Worm (Caenorhabditis elegans) whole organism, L2 larva: ENCODE data around the gene F31F4.1.

ENCODE experiments used
- C34F6.9 ChIP-seq: fragments of 150-350 bp; optimal IDR thresholded peaks from 2 replicates; lab custom pipeline; 2014; ENCODE audit warnings: missing biosample characterization, missing genetic modification characterization
- R02D3.7 ChIP-seq: fragments of 150-350 bp; optimal IDR thresholded peaks from 2 replicates; lab custom pipeline; 2014; ENCODE audit warnings: missing biosample characterization, missing genetic modification characterization
- Y55F3AM.14 ChIP-seq: fragments of 200-800 bp; sonication (Bioruptor generic); optimal IDR thresholded peaks from 2 replicates; lab custom pipeline; 2018; ENCODE audit warnings: mild to moderate bottlenecking, missing genetic modification characterization, missing compliant biosample characterization
- ama-1 ChIP-seq: fragments of 150-350 bp; optimal IDR thresholded peaks from 2 replicates; lab custom pipeline; 2018; ENCODE audit warnings: inconsistent platforms
- blmp-1 ChIP-seq: sonication (generic microtip); optimal IDR thresholded peaks from 2 replicates; lab custom pipeline; 2017; ENCODE audit warnings: missing genetic modification characterization, mild to moderate bottlenecking, missing compliant biosample characterization, antibody characterized with exemption, moderate library complexity; ENCODE audit not compliant: insufficient read depth
- dmd-4 ChIP-seq: sonication (generic microtip); optimal IDR thresholded peaks from 2 replicates; lab custom pipeline; 2017; ENCODE audit warnings: missing biosample characterization, missing genetic modification characterization
- egl-27 ChIP-seq: sonication (generic microtip); optimal IDR thresholded peaks from 3 replicates; lab custom pipeline; 2017; ENCODE audit warnings: missing biosample characterization, missing genetic modification reagents, missing genetic modification characterization
- elt-1 ChIP-seq: fragments of 150-350 bp; optimal IDR thresholded peaks from 2 replicates; lab custom pipeline; 2014; ENCODE audit warnings: missing biosample characterization, missing genetic modification characterization
- elt-3 ChIP-seq: sonication (generic microtip); optimal IDR thresholded peaks from 2 replicates; lab custom pipeline; 2017; ENCODE audit warnings: missing biosample characterization, missing genetic modification characterization
- fos-1 ChIP-seq: fragments of 150-350 bp; optimal IDR thresholded peaks from 2 replicates; lab custom pipeline; 2014; ENCODE audit warnings: missing biosample characterization, missing genetic modification characterization
- lsy-2 ChIP-seq, 2 experiments: fragments of 150-350 bp in 1 of 2; sonication (generic microtip) in 1 of 2; optimal IDR thresholded peaks; 2 replicates each; lab custom pipeline; 2014 to 2017; ENCODE audit warnings: missing biosample characterization in 2 of 2, missing genetic modification characterization in 2 of 2
- mbf-1 ChIP-seq: sonication (generic microtip); optimal IDR thresholded peaks from 2 replicates; lab custom pipeline; 2017; ENCODE audit warnings: missing biosample characterization, missing genetic modification characterization
- nhr-10 ChIP-seq: sonication (generic microtip); optimal IDR thresholded peaks from 2 replicates; lab custom pipeline; 2017; ENCODE audit warnings: missing biosample characterization, missing genetic modification characterization
- nhr-11 ChIP-seq: fragments of 150-350 bp; optimal IDR thresholded peaks from 2 replicates; lab custom pipeline; 2014; ENCODE audit warnings: missing biosample characterization, missing genetic modification characterization
- nhr-23 ChIP-seq: fragments of 150-350 bp; optimal IDR thresholded peaks from 2 replicates; lab custom pipeline; 2014; ENCODE audit warnings: missing biosample characterization, missing genetic modification reagents, missing genetic modification characterization
- nhr-237 ChIP-seq: fragments of 150-350 bp; optimal IDR thresholded peaks from 2 replicates; lab custom pipeline; 2014; ENCODE audit warnings: missing biosample characterization, missing genetic modification characterization
- nhr-6 ChIP-seq: fragments of 150-350 bp; optimal IDR thresholded peaks from 2 replicates; lab custom pipeline; 2014; ENCODE audit warnings: missing biosample characterization, missing genetic modification characterization
- sem-4 ChIP-seq: fragments of 150-350 bp; optimal IDR thresholded peaks from 2 replicates; lab custom pipeline; 2014; ENCODE audit warnings: missing biosample characterization, missing genetic modification reagents, missing genetic modification characterization
- skn-1 ChIP-seq: sonication (generic microtip); optimal IDR thresholded peaks from 2 replicates; lab custom pipeline; 2017; ENCODE audit warnings: missing biosample characterization, missing genetic modification characterization
- sma-3 ChIP-seq: sonication (generic microtip); optimal IDR thresholded peaks from 2 replicates; lab custom pipeline; 2016; ENCODE audit warnings: missing genetic modification reagents, missing genetic modification characterization, missing compliant biosample characterization
- sma-9 ChIP-seq, 2 experiments: fragments of 150-350 bp in 1 of 2; sonication (generic microtip) in 1 of 2; optimal IDR thresholded peaks; 2 replicates each; lab custom pipeline; 2014 to 2016; ENCODE audit warnings: missing genetic modification characterization in 2 of 2, mild to moderate bottlenecking in 1 of 2, missing biosample characterization in 1 of 2, missing compliant biosample characterization in 1 of 2, missing genetic modification reagents in 1 of 2, moderate library complexity in 1 of 2
- snpc-4 ChIP-seq: fragments of 150-350 bp; optimal IDR thresholded peaks from 2 replicates; lab custom pipeline; 2014; ENCODE audit warnings: missing biosample characterization, missing genetic modification characterization
- unc-39 ChIP-seq: fragments of 150-350 bp; optimal IDR thresholded peaks from 2 replicates; lab custom pipeline; 2014; ENCODE audit warnings: missing biosample characterization, missing genetic modification characterization
- unc-55 ChIP-seq: fragments of 150-350 bp; sonication (generic microtip); optimal IDR thresholded peaks from 3 replicates; lab custom pipeline; 2014; ENCODE audit warnings: missing biosample characterization, missing genetic modification reagents, missing genetic modification characterization
- unc-62 ChIP-seq: fragments of 150-350 bp; optimal IDR thresholded peaks from 2 replicates; lab custom pipeline; 2014; ENCODE audit warnings: missing biosample characterization, missing genetic modification reagents, missing genetic modification characterization
- ztf-11 ChIP-seq: sonication (generic microtip); optimal IDR thresholded peaks from 2 replicates; lab custom pipeline; 2017; ENCODE audit warnings: missing biosample characterization, missing genetic modification characterization
- ztf-4 ChIP-seq: fragments of 150-350 bp; optimal IDR thresholded peaks from 2 replicates; lab custom pipeline; 2014; ENCODE audit warnings: missing biosample characterization, missing genetic modification characterization

Gene F31F4.1

DNA sequence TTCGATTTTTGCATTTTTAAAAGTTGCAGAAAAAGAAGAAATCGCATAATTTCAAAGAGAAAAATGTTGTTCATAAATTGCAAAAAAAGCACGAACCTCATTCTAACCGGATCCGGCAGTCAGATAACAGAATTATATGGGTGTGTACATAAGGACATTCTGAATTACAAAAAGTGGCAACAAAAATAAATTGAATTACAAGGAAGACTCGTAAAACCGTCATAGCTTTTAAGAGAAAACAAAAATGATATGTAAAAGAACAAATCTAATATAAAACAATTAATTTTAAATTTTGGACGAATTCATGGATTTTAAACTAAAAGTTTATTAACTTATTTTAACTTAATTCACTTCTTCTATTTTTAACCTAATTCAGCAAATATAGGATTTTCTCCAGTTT is 23.6 kb upstream of the F31F4.1 start, which contains the start of gene F31F4.17:
F31F4.17 (minus strand) TSS at position 101 of the 400 bp plus-strand sequence.
- no peak for TF ChIP-seq mbf-1
- TF ChIP-seq nhr-6 (tag; lab: Kevin White, UChicago), result no peak
- no peak for TF ChIP-seq lsy-2 (tag; optimal IDR thresholded peaks at IDR 0.05; lab: Kevin White, UChicago)
- TF ChIP-seq nhr-11, result no peak
- no peak for TF ChIP-seq sma-3 (GFP tag; lab: Kevin White, UChicago)
- TF ChIP-seq ztf-11 (tag; lab: Kevin White, UChicago), result no peak
- TF ChIP-seq nhr-10 (tag; lab: Kevin White, UChicago), result no peak
- TF ChIP-seq nhr-237 (tag; lab: Kevin White, UChicago), result no peak
- TF ChIP-seq elt-3, result no peak
- TF ChIP-seq sma-9 (GFP tag; optimal IDR thresholded peaks at IDR 0.05; lab: Kevin White, UChicago), result no peak
- TF ChIP-seq sma-9 (tag; optimal IDR thresholded peaks at IDR 0.05; lab: Kevin White, UChicago), result no peak
- TF ChIP-seq C34F6.9 (tag; lab: Kevin White, UChicago), result no peak
- TF ChIP-seq unc-55 (GFP tag; lab: Kevin White, UChicago), result no peak
- TF ChIP-seq sem-4 (tag; lab: Kevin White, UChicago), result no peak
- TF ChIP-seq Y55F3AM.14 (GFP tag; lab: Kevin White, UChicago), result no peak

DNA sequence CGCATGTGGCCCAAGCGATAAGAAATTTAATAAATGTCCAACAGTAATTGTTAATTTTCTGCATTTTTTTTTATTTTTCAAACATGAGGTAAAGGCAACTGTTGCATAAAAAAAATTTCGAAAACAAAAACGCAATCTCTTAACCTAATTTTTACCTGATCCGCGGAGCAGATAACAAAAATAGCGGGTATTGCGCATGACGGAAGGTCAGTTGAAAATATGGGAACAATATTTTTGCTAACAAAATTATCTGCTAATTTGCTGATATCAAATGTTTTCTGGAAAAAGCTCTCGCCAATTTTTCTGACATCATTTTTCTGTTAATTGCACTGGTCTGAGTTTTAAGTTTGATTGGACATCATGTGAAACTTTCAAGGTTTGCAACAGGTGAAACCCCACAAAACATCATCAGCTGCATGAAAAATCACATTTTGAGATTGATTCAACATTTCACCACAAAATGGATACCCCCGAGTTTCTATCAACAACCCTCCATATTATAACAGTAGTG is 19.5 kb upstream of the F31F4.1 start, which contains the start of the genes F31F4.11 and srh-266:
F31F4.11 (minus strand) TSS at position 101 of the 511 bp plus-strand sequence.
srh-266 (plus strand) TSS at position 461 of the 511 bp plus-strand sequence.
- TF ChIP-seq R02D3.7 (tag; lab: Kevin White, UChicago) (no peak), elt-1 (tag; lab: Kevin White, UChicago) (no peak), nhr-10 (tag; lab: Kevin White, UChicago) (no peak), Y55F3AM.14 (GFP tag; lab: Kevin White, UChicago) (no peak), elt-3 (no peak), nhr-237 (tag; lab: Kevin White, UChicago) (no peak)
- TF ChIP-seq, all 48 proteins: peak for 0

DNA sequence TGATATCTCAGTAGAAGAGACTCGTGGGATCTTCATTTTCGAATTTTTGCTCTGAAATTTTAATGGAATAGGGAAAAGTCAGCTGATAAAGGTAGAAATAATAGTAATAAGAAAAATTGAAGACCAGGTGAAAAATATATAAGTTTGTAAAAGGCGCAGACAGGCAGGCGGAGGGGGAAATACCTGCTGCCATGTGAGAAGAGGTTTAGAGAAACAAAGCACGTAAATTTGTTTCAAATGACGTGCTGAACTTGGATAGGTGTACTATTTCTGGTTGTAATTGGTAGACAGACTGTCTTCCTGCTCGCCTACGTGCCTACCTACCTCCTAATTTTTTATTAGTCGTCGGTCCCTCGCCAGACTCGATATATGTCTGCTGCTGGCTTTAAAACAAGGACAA is 16.4 kb upstream of the F31F4.1 start, which contains the start of gene nhr-180:
nhr-180 (minus strand) TSS at position 52 of the 400 bp plus-strand sequence.
- peak; percentile 76 for TF ChIP-seq sma-9 (GFP tag; optimal IDR thresholded peaks at IDR 0.05; lab: Kevin White, UChicago)
- no peak for TF ChIP-seq sma-9 (tag; optimal IDR thresholded peaks at IDR 0.05; lab: Kevin White, UChicago)
- TF ChIP-seq skn-1 (tag; lab: Kevin White, UChicago), result no peak

DNA sequence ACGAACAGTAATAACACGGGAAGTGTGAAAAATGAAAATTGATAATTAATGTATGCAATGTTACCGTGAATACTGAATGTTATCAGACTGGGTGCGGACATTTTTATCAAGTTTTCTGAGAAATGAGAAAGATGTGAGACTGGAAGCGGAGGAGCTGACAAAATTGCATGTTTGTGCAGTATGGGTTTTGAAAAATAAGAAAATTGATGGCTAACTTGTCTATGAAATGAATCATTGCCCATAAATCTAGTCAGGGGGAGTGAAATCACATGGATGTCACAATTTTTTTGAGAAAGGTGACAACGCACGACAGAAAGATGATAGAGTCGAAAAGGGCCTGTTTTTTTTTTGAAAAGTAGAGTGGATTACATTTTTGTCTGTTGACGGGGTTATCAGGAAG is 12.5 kb upstream of the F31F4.1 start, which contains the start of gene sru-24:
sru-24 (minus strand) TSS at position 101 of the 400 bp plus-strand sequence.
- TF ChIP-seq egl-27 (tag; lab: Kevin White, UChicago) (no peak), sma-3 (GFP tag; lab: Kevin White, UChicago) (no peak), dmd-4 (no peak)

DNA sequence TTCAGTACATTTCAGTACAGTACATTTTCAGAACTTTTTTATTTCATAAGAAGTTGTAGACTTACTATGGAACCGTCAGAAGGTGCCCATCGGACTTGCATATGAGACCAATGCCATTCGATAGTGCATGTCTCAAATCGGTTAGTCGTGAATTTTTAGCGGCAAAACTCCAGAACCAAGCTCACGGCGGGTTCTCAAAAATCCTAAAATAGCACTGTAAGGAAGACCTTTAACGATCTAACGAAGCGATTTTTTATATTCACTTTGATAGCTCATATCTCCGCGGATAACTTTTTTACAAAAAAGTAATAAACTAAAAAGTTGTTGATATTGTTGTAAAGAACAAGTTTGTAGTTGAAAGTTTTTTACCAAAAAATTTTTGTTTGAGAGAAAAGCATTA is 9.6 kb upstream of the F31F4.1 start, which contains the start of gene sru-25:
sru-25 (minus strand) TSS at position 101 of the 400 bp plus-strand sequence.
- TF ChIP-seq lsy-2 (tag; optimal IDR thresholded peaks at IDR 0.05; lab: Kevin White, UChicago), result no peak
- no peak for TF ChIP-seq ztf-4 (tag; lab: Kevin White, UChicago)
- TF ChIP-seq snpc-4 (tag; lab: Kevin White, UChicago), result no peak
- no peak for TF ChIP-seq unc-39 (tag; lab: Kevin White, UChicago)
- TF ChIP-seq dmd-4, result no peak
- TF ChIP-seq sem-4 (tag; lab: Kevin White, UChicago), result no peak
- no peak for TF ChIP-seq egl-27 (tag; lab: Kevin White, UChicago)
- no peak for TF ChIP-seq fos-1 (tag; lab: Kevin White, UChicago)
- no peak for TF ChIP-seq nhr-23 (tag; lab: Kevin White, UChicago)
- no peak for TF ChIP-seq elt-3
- TF ChIP-seq C34F6.9 (tag; lab: Kevin White, UChicago), result no peak
- no peak for TF ChIP-seq unc-62

DNA sequence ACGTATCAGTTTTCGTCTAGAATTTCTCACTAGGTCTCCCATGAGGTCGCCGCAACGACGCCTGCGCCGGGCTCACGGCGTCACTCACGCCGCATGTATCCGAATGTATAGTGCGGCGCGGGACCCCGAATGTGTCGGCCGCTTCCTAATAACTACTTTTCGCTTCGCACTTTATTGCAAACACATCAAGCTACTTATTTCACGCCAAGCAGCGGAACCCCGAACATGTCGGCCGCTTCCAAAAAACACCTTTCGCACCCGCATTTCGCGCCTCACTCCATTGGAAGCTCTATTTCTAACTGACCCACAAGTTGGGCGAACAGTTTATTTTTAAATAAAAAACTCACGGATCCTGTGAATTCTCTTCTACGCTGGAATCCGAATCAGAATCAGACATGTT is 7.8 kb upstream of the F31F4.1 start:
- no peak for TF ChIP-seq ama-1 (lab: Kevin White, UChicago)
- TF ChIP-seq ztf-11 (tag; lab: Kevin White, UChicago), result no peak
- TF ChIP-seq unc-55 (GFP tag; lab: Kevin White, UChicago), result no peak
- peak; percentile 38 for TF ChIP-seq snpc-4 (tag; lab: Kevin White, UChicago)
- TF ChIP-seq blmp-1 (tag; lab: Kevin White, UChicago), result no peak
- TF ChIP-seq unc-39 (tag; lab: Kevin White, UChicago), result no peak
- TF ChIP-seq unc-62, result no peak
